Worm (Caenorhabditis elegans) whole organism, L3 larva: ENCODE measurements around the gene pho-6.

Experiments
- R02D3.7 ChIP-seq: fragments of 150-350 bp; optimal IDR thresholded peaks from 2 replicates; lab custom pipeline; 2014; ENCODE audit warnings: missing biosample characterization, missing genetic modification characterization
- ceh-28 ChIP-seq: fragments of 150-350 bp; optimal IDR thresholded peaks from 2 replicates; lab custom pipeline; 2014; ENCODE audit warnings: missing biosample characterization, missing genetic modification reagents, missing genetic modification characterization
- daf-12 ChIP-seq: fragments of 150-350 bp; optimal IDR thresholded peaks from 2 replicates; lab custom pipeline; 2014; ENCODE audit warnings: missing biosample characterization, missing genetic modification reagents, missing genetic modification characterization
- fkh-2 ChIP-seq: fragments of 150-350 bp; optimal IDR thresholded peaks from 2 replicates; lab custom pipeline; 2014; ENCODE audit warnings: missing biosample characterization, missing genetic modification reagents, missing genetic modification characterization
- lin-39 ChIP-seq: fragments of 150-350 bp; optimal IDR thresholded peaks from 2 replicates; lab custom pipeline; 2018; ENCODE audit warnings: missing biosample characterization, missing genetic modification reagents, missing genetic modification characterization
- nhr-25 ChIP-seq: sonication (generic microtip); optimal IDR thresholded peaks from 2 replicates; lab custom pipeline; 2017; ENCODE audit warnings: missing biosample characterization, missing genetic modification characterization
- nhr-77 ChIP-seq: fragments of 150-350 bp; optimal IDR thresholded peaks from 2 replicates; lab custom pipeline; 2014; ENCODE audit warnings: missing biosample characterization, missing genetic modification characterization
- skn-1 ChIP-seq: fragments of 150-350 bp; optimal IDR thresholded peaks from 2 replicates; lab custom pipeline; 2014; ENCODE audit warnings: missing biosample characterization, missing genetic modification characterization
- unc-62 ChIP-seq: fragments of 150-350 bp; sonication (generic microtip); optimal IDR thresholded peaks from 4 replicates; lab custom pipeline; 2014; ENCODE audit warnings: missing biosample characterization, missing genetic modification reagents, missing genetic modification characterization

DNA sequence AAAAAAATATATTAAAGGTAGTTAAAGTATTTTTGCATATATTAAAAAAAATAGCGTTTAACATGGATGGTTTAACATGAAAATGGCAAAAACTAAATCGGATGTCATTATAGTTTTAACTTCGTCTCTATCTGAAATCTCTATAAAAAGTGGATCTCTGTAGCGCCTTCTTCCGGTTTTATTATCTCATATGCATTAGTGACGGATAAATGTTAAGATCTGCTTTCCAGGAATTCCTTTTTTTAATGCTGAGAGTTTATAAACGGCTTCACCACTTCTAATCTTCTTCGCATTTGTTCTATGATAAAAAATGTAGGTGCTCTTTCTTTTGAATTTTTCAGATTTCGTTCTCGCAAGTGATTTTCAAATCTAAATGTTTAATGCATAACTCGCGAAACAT is 51.8 kb downstream of the pho-6 start:
- no peak for TF ChIP-seq R02D3.7 (tag; lab: Kevin White, UChicago)
- TF ChIP-seq unc-62 (GFP tag; lab: Kevin White, UChicago) = no peak
- no peak for TF ChIP-seq lin-39 (tag; lab: Kevin White, UChicago)
- TF ChIP-seq nhr-77 (tag; lab: Kevin White, UChicago) = no peak
- TF ChIP-seq nhr-25 (tag; lab: Kevin White, UChicago) = no peak
- no peak for TF ChIP-seq ceh-28 (tag; lab: Kevin White, UChicago)
- no peak for TF ChIP-seq fkh-2 (tag; lab: Kevin White, UChicago)
- TF ChIP-seq daf-12 = no peak
- TF ChIP-seq skn-1 (tag; lab: Kevin White, UChicago) = no peak
